Fruit fly (Drosophila melanogaster) whole organism, embryonic: ENCODE measurements around the gene pico.
A peak's percentile ranks its signal among the peaks of the same experiment; 100 is the strongest.

Experiments
- ATbp ChIP-seq: fragments of 200-800 bp; sonication (Bioruptor generic); optimal IDR thresholded peaks from 2 replicates; lab custom pipeline; 2017; ENCODE audit warnings: missing biosample characterization, mild to moderate bottlenecking, missing genetic modification characterization, missing genetic modification reagents
- Atf3 ChIP-seq: fragments of 200-800 bp; sonication (Bioruptor generic); optimal IDR thresholded peaks from 3 replicates; lab custom pipeline; 2016; ENCODE audit warnings: missing biosample characterization, missing genetic modification characterization
- CG10366 ChIP-seq: fragments of 200-800 bp; sonication (Bioruptor generic); IDR thresholded peaks from 2 replicates; pipeline ENCODE4 v1.3.6; 2022; ENCODE audit warnings: missing biosample characterization, missing genetic modification characterization
- CG10462 ChIP-seq: fragments of 200-800 bp; sonication (Bioruptor generic); optimal IDR thresholded peaks from 2 replicates; lab custom pipeline; 2016; ENCODE audit warnings: missing biosample characterization, missing genetic modification characterization
- CG11398 ChIP-seq: fragments of 200-800 bp; sonication (Bioruptor generic); optimal IDR thresholded peaks from 2 replicates; lab custom pipeline; 2016; ENCODE audit warnings: missing biosample characterization, missing genetic modification characterization
- CG12391 ChIP-seq: fragments of 200-800 bp; sonication (Bioruptor generic); optimal IDR thresholded peaks from 3 replicates; lab custom pipeline; 2018; ENCODE audit warnings: missing biosample characterization, mild to moderate bottlenecking, missing genetic modification characterization, moderate library complexity
- CG13775 ChIP-seq: fragments of 200-800 bp; sonication (Bioruptor generic); optimal IDR thresholded peaks from 3 replicates; lab custom pipeline; 2017; ENCODE audit warnings: missing biosample characterization, mild to moderate bottlenecking, missing genetic modification characterization
- CG14667 ChIP-seq: fragments of 200-800 bp; sonication (Bioruptor generic); IDR thresholded peaks from 2 replicates; pipeline ENCODE4 v1.3.6; 2022; ENCODE audit warnings: missing biosample characterization, missing genetic modification characterization
- CG14965 ChIP-seq: fragments of 200-800 bp; sonication (Bioruptor generic); optimal IDR thresholded peaks from 2 replicates; lab custom pipeline; 2016; ENCODE audit warnings: missing biosample characterization, missing genetic modification characterization, borderline replicate concordance
- CG15696 ChIP-seq: fragments of 200-800 bp; sonication (Bioruptor generic); optimal IDR thresholded peaks from 2 replicates; lab custom pipeline; 2019; ENCODE audit warnings: missing biosample characterization, mild to moderate bottlenecking, missing genetic modification characterization, moderate library complexity
- CG17612 ChIP-seq: fragments of 200-800 bp; sonication (Bioruptor generic); IDR thresholded peaks from 2 replicates; pipeline ENCODE4 v1.3.6; 2022; ENCODE audit warnings: missing biosample characterization, missing genetic modification characterization
- CG17829 ChIP-seq: fragments of 200-800 bp; optimal IDR thresholded peaks from 2 replicates; lab custom pipeline; 2019; ENCODE audit warnings: missing biosample characterization, mild to moderate bottlenecking, missing genetic modification characterization, moderate library complexity
- CG1832 ChIP-seq: fragments of 200-800 bp; sonication (Bioruptor generic); optimal IDR thresholded peaks from 2 replicates; lab custom pipeline; 2017; ENCODE audit warnings: missing biosample characterization, mild to moderate bottlenecking, missing genetic modification characterization, inconsistent platforms
- CG2116 ChIP-seq: fragments of 200-800 bp; sonication (Bioruptor generic); optimal IDR thresholded peaks from 3 replicates; lab custom pipeline; 2018; ENCODE audit warnings: missing biosample characterization, mild to moderate bottlenecking, missing genetic modification characterization
- CG2712 ChIP-seq: fragments of 200-800 bp; optimal IDR thresholded peaks from 3 replicates; lab custom pipeline; 2019; ENCODE audit warnings: missing biosample characterization, mild to moderate bottlenecking, missing genetic modification characterization, moderate library complexity
- CG33213 ChIP-seq: fragments of 200-800 bp; sonication (Bioruptor generic); optimal IDR thresholded peaks from 3 replicates; lab custom pipeline; 2016; ENCODE audit warnings: missing biosample characterization, missing genetic modification characterization
- CG6654 ChIP-seq: fragments of 200-800 bp; sonication (Bioruptor generic); optimal IDR thresholded peaks from 2 replicates; lab custom pipeline; 2017; ENCODE audit warnings: missing biosample characterization, mild to moderate bottlenecking, missing genetic modification characterization
- CG6854 ChIP-seq: fragments of 200-800 bp; sonication (Bioruptor generic); optimal IDR thresholded peaks from 3 replicates; lab custom pipeline; 2017; ENCODE audit warnings: missing biosample characterization, mild to moderate bottlenecking, missing genetic modification characterization
- CG8089 ChIP-seq: fragments of 200-800 bp; sonication (Bioruptor generic); optimal IDR thresholded peaks from 3 replicates; lab custom pipeline; 2016; ENCODE audit warnings: missing biosample characterization, missing genetic modification characterization
- CG8359 ChIP-seq: fragments of 200-800 bp; sonication (Bioruptor generic); optimal IDR thresholded peaks from 2 replicates; lab custom pipeline; 2017; ENCODE audit warnings: missing biosample characterization, mild to moderate bottlenecking, missing genetic modification characterization, borderline replicate concordance
- D19B ChIP-seq: fragments of 200-800 bp; sonication (Bioruptor generic); optimal IDR thresholded peaks from 2 replicates; lab custom pipeline; 2017; ENCODE audit warnings: missing biosample characterization, mild to moderate bottlenecking, missing genetic modification characterization
- Deaf1 ChIP-seq: fragments of 200-800 bp; optimal IDR thresholded peaks from 3 replicates; lab custom pipeline; 2019; ENCODE audit warnings: missing biosample characterization, mild to moderate bottlenecking, missing genetic modification characterization, moderate library complexity
- Dll ChIP-seq: fragments of 200-800 bp; sonication (Bioruptor generic); IDR thresholded peaks from 4 replicates; pipeline ENCODE4 v1.3.6; 2022; ENCODE audit warnings: missing biosample characterization, missing genetic modification characterization; ENCODE audit not compliant: partially characterized antibody
- Doc2 ChIP-seq: fragments of 200-800 bp; sonication (Bioruptor generic); IDR thresholded peaks from 2 replicates; pipeline ENCODE4 v1.3.6; 2022; ENCODE audit warnings: missing biosample characterization, missing genetic modification characterization
- Fer3 ChIP-seq: fragments of 200-800 bp; sonication (Bioruptor generic); optimal IDR thresholded peaks from 2 replicates; lab custom pipeline; 2018; ENCODE audit warnings: missing biosample characterization, mild to moderate bottlenecking, missing genetic modification characterization, moderate library complexity
- NK7.1 ChIP-seq: fragments of 200-800 bp; sonication (Bioruptor generic); optimal IDR thresholded peaks from 3 replicates; lab custom pipeline; 2016; ENCODE audit warnings: missing biosample characterization, missing genetic modification characterization
- Opbp ChIP-seq: fragments of 200-800 bp; sonication (Bioruptor generic); IDR thresholded peaks from 3 replicates; pipeline ENCODE4 v1.3.6; 2022; ENCODE audit warnings: missing biosample characterization, missing genetic modification characterization; ENCODE audit not compliant: partially characterized antibody
- abd-A ChIP-seq: fragments of 200-800 bp; sonication (Bioruptor generic); optimal IDR thresholded peaks from 3 replicates; lab custom pipeline; 2019; ENCODE audit warnings: missing biosample characterization, mild to moderate bottlenecking, missing genetic modification characterization, moderate library complexity
- bbx ChIP-seq: fragments of 200-800 bp; sonication (Bioruptor generic); IDR thresholded peaks from 2 replicates; pipeline ENCODE4 v1.3.6; 2022; ENCODE audit warnings: missing biosample characterization, missing genetic modification characterization; ENCODE audit not compliant: partially characterized antibody
- bowl ChIP-seq: fragments of 200-800 bp; sonication (Bioruptor generic); IDR thresholded peaks from 2 replicates; pipeline ENCODE4 v1.3.6; 2022; ENCODE audit warnings: missing biosample characterization, missing genetic modification characterization
- bsh ChIP-seq, 2 experiments: fragments of 200-800 bp; sonication (Bioruptor generic); optimal IDR thresholded peaks; 2 replicates each; lab custom pipeline; 2017 to 2018; ENCODE audit warnings: mild to moderate bottlenecking in 2 of 2, missing biosample characterization in 2 of 2, missing genetic modification characterization in 2 of 2, moderate library complexity in 1 of 2
- cad ChIP-seq: fragments of >200 bp; optimal IDR thresholded peaks from 2 replicates; lab custom pipeline; 2017; ENCODE audit warnings: missing biosample characterization, missing genetic modification characterization
- cg ChIP-seq: fragments of 200-800 bp; sonication (Bioruptor generic); optimal IDR thresholded peaks from 3 replicates; lab custom pipeline; 2019; ENCODE audit warnings: missing biosample characterization, mild to moderate bottlenecking, missing genetic modification characterization, moderate library complexity
- esg ChIP-seq: fragments of 200-800 bp; sonication (Bioruptor generic); conservative IDR thresholded peaks from 2 replicates; pipeline ENCODE4 v1.3.6; 2022; ENCODE audit warnings: missing biosample characterization, missing genetic modification characterization
- gfzf ChIP-seq: fragments of 200-800 bp; sonication (Bioruptor generic); optimal IDR thresholded peaks from 2 replicates; lab custom pipeline; 2016; ENCODE audit warnings: missing biosample characterization, mild to moderate bottlenecking, missing genetic modification characterization, moderate library complexity
- hb ChIP-seq: fragments of 200-800 bp; sonication (Bioruptor generic); IDR thresholded peaks from 3 replicates; pipeline ENCODE4 v1.3.6; 2022; ENCODE audit warnings: missing biosample characterization, missing genetic modification characterization; ENCODE audit not compliant: partially characterized antibody
- her ChIP-seq: fragments of 200-800 bp; sonication (Bioruptor generic); optimal IDR thresholded peaks from 2 replicates; lab custom pipeline; 2016; ENCODE audit warnings: missing biosample characterization, missing genetic modification characterization
- ind ChIP-seq: fragments of 200-800 bp; sonication (Bioruptor generic); optimal IDR thresholded peaks from 3 replicates; lab custom pipeline; 2016; ENCODE audit warnings: missing biosample characterization, missing genetic modification characterization
- inv ChIP-seq: fragments of 200-800 bp; sonication (Bioruptor generic); IDR thresholded peaks from 2 replicates; pipeline ENCODE4 v1.3.6; 2022; ENCODE audit warnings: missing biosample characterization, missing genetic modification characterization; ENCODE audit not compliant: partially characterized antibody
- kay ChIP-seq: fragments of 200-800 bp; sonication (Bioruptor generic); optimal IDR thresholded peaks from 2 replicates; lab custom pipeline; 2016; ENCODE audit warnings: missing biosample characterization, missing genetic modification characterization
- mam ChIP-seq: fragments of 200-800 bp; sonication (Bioruptor generic); optimal IDR thresholded peaks from 3 replicates; lab custom pipeline; 2016; ENCODE audit warnings: missing biosample characterization, missing genetic modification characterization
- mld ChIP-seq: fragments of 200-800 bp; sonication (Bioruptor generic); IDR thresholded peaks from 3 replicates; pipeline ENCODE4 v1.3.6; 2022; ENCODE audit warnings: missing biosample characterization, missing genetic modification characterization; ENCODE audit not compliant: partially characterized antibody
- pan ChIP-seq, 4 experiments: fragments of >200 bp in 3 of 4; fragments of 200-800 bp in 1 of 4; sonication (Bioruptor generic) in 1 of 4; optimal IDR thresholded peaks in 3 of 4; IDR thresholded peaks in 1 of 4; 2 replicates each; pipeline versions ENCODE4 v1.3.6 to Lab custom; 2017 to 2022; ENCODE audit warnings: missing biosample characterization in 2 of 4, missing genetic modification characterization in 2 of 4, mixed read lengths in 1 of 4
- pho ChIP-seq: fragments of 200-800 bp; sonication (Bioruptor generic); optimal IDR thresholded peaks from 2 replicates; lab custom pipeline; 2016; ENCODE audit warnings: missing biosample characterization, missing genetic modification characterization
- pum ChIP-seq: fragments of 200-800 bp; sonication (Bioruptor generic); optimal IDR thresholded peaks from 2 replicates; lab custom pipeline; 2016; ENCODE audit warnings: missing biosample characterization, missing genetic modification characterization
- scrt ChIP-seq: fragments of 200-800 bp; sonication (Bioruptor generic); optimal IDR thresholded peaks from 2 replicates; lab custom pipeline; 2018; ENCODE audit warnings: missing biosample characterization, mild to moderate bottlenecking, missing genetic modification characterization, moderate library complexity
- sens ChIP-seq: fragments of 200-800 bp; sonication (Bioruptor generic); peaks from one replicate; lab custom pipeline; 2016; ENCODE audit warnings: missing biosample characterization, missing genetic modification characterization
- tna ChIP-seq: fragments of 200-800 bp; sonication (Bioruptor generic); IDR thresholded peaks from 2 replicates; pipeline ENCODE4 v1.3.6; 2022; ENCODE audit warnings: missing biosample characterization, missing genetic modification characterization; ENCODE audit not compliant: partially characterized antibody
- trh ChIP-seq: fragments of 200-800 bp; sonication (Bioruptor generic); optimal IDR thresholded peaks from 2 replicates; lab custom pipeline; 2016; ENCODE audit warnings: missing biosample characterization, missing genetic modification characterization
- usp ChIP-seq: fragments of >200 bp; optimal IDR thresholded peaks from 2 replicates; lab custom pipeline; 2017; ENCODE audit warnings: missing biosample characterization, missing genetic modification characterization

The pico gene

DNA sequence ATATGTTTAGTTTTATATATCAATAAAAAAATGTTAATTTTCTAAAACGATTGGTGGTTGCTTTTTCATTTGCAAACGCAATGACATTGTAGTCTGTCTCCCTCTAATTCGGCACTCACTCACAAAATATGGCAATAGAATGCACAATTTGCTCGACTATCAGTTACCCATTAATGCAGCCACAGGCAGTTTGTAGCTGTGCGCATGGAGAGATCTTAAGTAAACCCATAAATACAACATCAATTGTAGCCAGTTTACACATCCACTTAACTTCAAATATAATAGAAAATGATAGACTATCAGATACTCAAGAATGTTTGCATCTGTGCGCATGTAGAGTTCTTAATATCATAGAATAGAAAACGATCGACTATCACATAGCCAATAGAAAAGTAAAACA lies 7.5 kb upstream of the pico start (continued):
- peak; percentile 71 for TF ChIP-seq tna (GFP tag; lab: Robert Waterston, UW)
- TF ChIP-seq CG2712 (tag; lab: Kevin White, UChicago), result no peak
- TF ChIP-seq CG17612 (GFP tag; lab: Robert Waterston, UW), result no peak
- TF ChIP-seq CG17829 (tag; lab: Kevin White, UChicago), result no peak
- TF ChIP-seq Atf3 (GFP tag; lab: Kevin White, UChicago), result no peak
- no peak for TF ChIP-seq CG10366 (GFP tag; lab: Robert Waterston, UW)
- TF ChIP-seq Dll (GFP tag; lab: Robert Waterston, UW), result 0 out of 4 replicates have a peak, but pooled peaks have one; percentile 21
- no peak for TF ChIP-seq pum (GFP tag; lab: Kevin White, UChicago)
- peak; percentile 81 for TF ChIP-seq hb
- TF ChIP-seq Doc2, result no peak
- no peak for TF ChIP-seq abd-A (tag; lab: Kevin White, UChicago)
- no peak for TF ChIP-seq usp (GFP tag; lab: Kevin White, UChicago)
- TF ChIP-seq sens, result no peak
- no peak for TF ChIP-seq CG13775
- TF ChIP-seq CG14667 (GFP tag; lab: Robert Waterston, UW), result no peak
- TF ChIP-seq CG8359 (GFP tag; lab: Kevin White, UChicago), result no peak
- TF ChIP-seq CG14965, result no peak
- peak; percentile 54; the same call in 1 of the 2 replicates for TF ChIP-seq inv (GFP tag; lab: Robert Waterston, UW)
- no peak for TF ChIP-seq CG12391 (tag; lab: Kevin White, UChicago)
- peak; percentile 69; the same call in 1 of the 3 replicates for TF ChIP-seq mld (GFP tag; lab: Robert Waterston, UW)
- TF ChIP-seq NK7.1, result no peak
- TF ChIP-seq CG8089 (GFP tag; lab: Kevin White, UChicago), result no peak
- TF ChIP-seq bsh (GFP tag; optimal IDR thresholded peaks at IDR 0.05; lab: Kevin White, UChicago), result no peak
- no peak for TF ChIP-seq CG6654 (GFP tag; lab: Kevin White, UChicago)
- no peak for TF ChIP-seq CG15696 (tag; lab: Kevin White, UChicago)
- TF ChIP-seq ATbp, result no peak
- TF ChIP-seq kay (GFP tag; lab: Kevin White, UChicago), result no peak
- TF ChIP-seq Deaf1 (tag; lab: Kevin White, UChicago), result no peak
- peak; percentile 22; the same call in 1 of the 3 replicates for TF ChIP-seq Opbp
- no peak for TF ChIP-seq mam (GFP tag; lab: Kevin White, UChicago)
- TF ChIP-seq CG10462, result no peak
- TF ChIP-seq her (GFP tag; lab: Kevin White, UChicago), result no peak
- no peak for TF ChIP-seq pan (optimal IDR thresholded peaks at IDR 0.05; lab: Kevin White, UChicago)
- no peak for TF ChIP-seq pan (GFP tag; optimal IDR thresholded peaks at IDR 0.05 in 1 of 2, IDR thresholded peaks at IDR 0.05 in 1 of 2)
- TF ChIP-seq CG6854 (GFP tag; lab: Kevin White, UChicago), result no peak
- no peak for TF ChIP-seq Fer3 (tag; lab: Kevin White, UChicago)
- TF ChIP-seq CG1832 (GFP tag; lab: Kevin White, UChicago), result no peak
- TF ChIP-seq scrt (GFP tag; lab: Kevin White, UChicago), result no peak
- TF ChIP-seq gfzf, result no peak
- no peak for TF ChIP-seq esg
- no peak for TF ChIP-seq CG33213 (GFP tag; lab: Kevin White, UChicago)
- TF ChIP-seq bbx (GFP tag; lab: Robert Waterston, UW), result peak; percentile 55; the same call in 1 of the 2 replicates
- no peak for TF ChIP-seq CG2116 (GFP tag; lab: Kevin White, UChicago)
- TF ChIP-seq cg, result no peak
- no peak for TF ChIP-seq D19B (GFP tag; lab: Kevin White, UChicago)
- no peak for TF ChIP-seq pho
- TF ChIP-seq ind (GFP tag; lab: Kevin White, UChicago), result no peak
- TF ChIP-seq trh, result no peak
- no peak for TF ChIP-seq cad
- no peak for TF ChIP-seq CG11398
- TF ChIP-seq bowl, result no peak
